Worm (Caenorhabditis elegans) whole organism, mixed stage, embryonic: Measurements from ENCODE around the gene sru-31.
A peak's percentile ranks its signal among the peaks of the same experiment; 100 is the strongest.

Experiments
- M03D4.4 ChIP-seq: sonication (generic microtip); optimal IDR thresholded peaks from 2 replicates; lab custom pipeline; 2017; ENCODE audit warnings: mild to moderate bottlenecking, missing genetic modification characterization, missing compliant biosample characterization
- bed-3 ChIP-seq: fragments of 200-800 bp; sonication (Bioruptor generic); optimal IDR thresholded peaks from 3 replicates; lab custom pipeline; 2018; ENCODE audit warnings: mild to moderate bottlenecking, missing genetic modification characterization, moderate library complexity, missing compliant biosample characterization
- blmp-1 ChIP-seq: fragments of 150-350 bp; optimal IDR thresholded peaks from 2 replicates; lab custom pipeline; 2014; ENCODE audit warnings: missing biosample characterization, missing genetic modification characterization
- ceh-39 ChIP-seq: fragments of 150-350 bp; optimal IDR thresholded peaks from 2 replicates; lab custom pipeline; 2014; ENCODE audit warnings: missing biosample characterization, missing genetic modification characterization
- ceh-43 ChIP-seq: fragments of 200-800 bp; sonication (Bioruptor generic); optimal IDR thresholded peaks from 2 replicates; lab custom pipeline; 2018; ENCODE audit warnings: mild to moderate bottlenecking, missing genetic modification characterization, moderate library complexity, missing compliant biosample characterization
- ceh-83 ChIP-seq: fragments of 200-800 bp; sonication (Bioruptor generic); optimal IDR thresholded peaks from 2 replicates; lab custom pipeline; 2018; ENCODE audit warnings: mild to moderate bottlenecking, missing genetic modification characterization, missing compliant biosample characterization
- ces-1 ChIP-seq: fragments of 150-350 bp; optimal IDR thresholded peaks from 2 replicates; lab custom pipeline; 2014; ENCODE audit warnings: missing biosample characterization, missing genetic modification reagents, missing genetic modification characterization
- cnd-1 ChIP-seq: fragments of 200-800 bp; sonication (Bioruptor generic); optimal IDR thresholded peaks from 2 replicates; lab custom pipeline; 2018; ENCODE audit warnings: mild to moderate bottlenecking, missing genetic modification characterization, missing compliant biosample characterization
- drap-1 ChIP-seq: fragments of 200-800 bp; sonication (Bioruptor generic); optimal IDR thresholded peaks from 3 replicates; lab custom pipeline; 2018; ENCODE audit warnings: mild to moderate bottlenecking, missing genetic modification characterization, missing compliant biosample characterization
- elt-1 ChIP-seq: sonication (generic microtip); optimal IDR thresholded peaks from 2 replicates; lab custom pipeline; 2017; ENCODE audit warnings: missing genetic modification characterization, mild to moderate bottlenecking, missing compliant biosample characterization, antibody characterized with exemption, moderate library complexity, borderline replicate concordance; ENCODE audit not compliant: insufficient read depth
- flh-1 ChIP-seq: fragments of 200-800 bp; sonication (Bioruptor generic); optimal IDR thresholded peaks from 2 replicates; lab custom pipeline; 2018; ENCODE audit warnings: mild to moderate bottlenecking, missing genetic modification characterization, moderate library complexity, missing compliant biosample characterization
- ham-2 ChIP-seq: fragments of 200-800 bp; sonication (Bioruptor generic); optimal IDR thresholded peaks from 2 replicates; lab custom pipeline; 2018; ENCODE audit warnings: mild to moderate bottlenecking, missing genetic modification characterization, missing compliant biosample characterization
- lin-13 ChIP-seq: fragments of 150-350 bp; optimal IDR thresholded peaks from 2 replicates; lab custom pipeline; 2014; ENCODE audit warnings: missing biosample characterization, missing genetic modification characterization
- lsy-2 ChIP-seq: fragments of 150-350 bp; optimal IDR thresholded peaks from 2 replicates; lab custom pipeline; 2014; ENCODE audit warnings: missing biosample characterization, missing genetic modification characterization
- mab-5 ChIP-seq: fragments of 150-350 bp; optimal IDR thresholded peaks from 2 replicates; lab custom pipeline; 2014; ENCODE audit warnings: missing biosample characterization, missing genetic modification characterization
- nhr-237 ChIP-seq: fragments of 150-350 bp; optimal IDR thresholded peaks from 2 replicates; lab custom pipeline; 2014; ENCODE audit warnings: missing biosample characterization, missing genetic modification characterization
- nhr-28 ChIP-seq: fragments of 150-350 bp; optimal IDR thresholded peaks from 2 replicates; lab custom pipeline; 2014; ENCODE audit warnings: missing biosample characterization, missing genetic modification characterization
- pha-4 ChIP-seq: fragments of 150-350 bp; optimal IDR thresholded peaks from 2 replicates; lab custom pipeline; 2018; ENCODE audit warnings: missing biosample characterization, missing genetic modification reagents, missing genetic modification characterization
- snpc-4 ChIP-seq: fragments of 150-350 bp; optimal IDR thresholded peaks from 2 replicates; lab custom pipeline; 2014; ENCODE audit warnings: missing biosample characterization, missing genetic modification characterization
- sptf-1 ChIP-seq: sonication (generic microtip); optimal IDR thresholded peaks from 2 replicates; lab custom pipeline; 2017; ENCODE audit warnings: mild to moderate bottlenecking, missing genetic modification characterization, moderate library complexity, missing compliant biosample characterization
- tbx-8 ChIP-seq: fragments of 200-800 bp; sonication (Bioruptor generic); optimal IDR thresholded peaks from 2 replicates; lab custom pipeline; 2018; ENCODE audit warnings: mild to moderate bottlenecking, missing genetic modification characterization, moderate library complexity, missing compliant biosample characterization
- unc-120 ChIP-seq: sonication (generic microtip); optimal IDR thresholded peaks from 2 replicates; lab custom pipeline; 2017; ENCODE audit warnings: missing genetic modification characterization, missing compliant biosample characterization; ENCODE audit not compliant: poor library complexity, severe bottlenecking
- unc-39 ChIP-seq: fragments of 150-350 bp; optimal IDR thresholded peaks from 2 replicates; lab custom pipeline; 2014; ENCODE audit warnings: missing biosample characterization, missing genetic modification characterization
- unc-62 ChIP-seq: fragments of 150-350 bp; optimal IDR thresholded peaks from 2 replicates; lab custom pipeline; 2014; ENCODE audit warnings: missing biosample characterization, missing genetic modification reagents, missing genetic modification characterization
- zip-8 ChIP-seq: fragments of 150-350 bp; optimal IDR thresholded peaks from 2 replicates; lab custom pipeline; 2014; ENCODE audit warnings: missing biosample characterization, missing genetic modification characterization

sru-31 gene

ce11 chrV:9816390-9816789, at the start of gene sru-31:
Gene sru-31 (plus strand): TSS chrV:9816690.
- no peak for TF ChIP-seq mab-5 (tag; lab: Kevin White, UChicago)
- no peak for TF ChIP-seq lsy-2 (tag; lab: Kevin White, UChicago)
- TF ChIP-seq lin-13 (tag; lab: Kevin White, UChicago): no peak
- no peak for TF ChIP-seq ham-2
- TF ChIP-seq nhr-28 (tag; lab: Kevin White, UChicago): no peak
- no peak for TF ChIP-seq bed-3 (GFP tag; lab: Kevin White, UChicago)
- no peak for TF ChIP-seq pha-4 (tag; lab: Kevin White, UChicago)
- TF ChIP-seq tbx-8 (GFP tag; lab: Kevin White, UChicago): no peak
- no peak for TF ChIP-seq cnd-1
- no peak for TF ChIP-seq elt-1
- TF ChIP-seq nhr-237 (tag; lab: Kevin White, UChicago): no peak
- TF ChIP-seq flh-1 (GFP tag; lab: Kevin White, UChicago): no peak
- TF ChIP-seq ceh-83 (GFP tag; lab: Kevin White, UChicago): no peak
- no peak for TF ChIP-seq ceh-39 (tag; lab: Kevin White, UChicago)
- TF ChIP-seq M03D4.4: no peak
- TF ChIP-seq ces-1 (GFP tag; lab: Kevin White, UChicago): no peak
- no peak for TF ChIP-seq unc-120 (tag; lab: Kevin White, UChicago)

ce11 chrV:9767941-9768340, 48.5 kb upstream of the sru-31 start:
- TF ChIP-seq unc-62 (GFP tag; lab: Kevin White, UChicago) (no peak), zip-8 (tag; lab: Kevin White, UChicago) (peak; percentile 50), ceh-83 (GFP tag; lab: Kevin White, UChicago) (no peak), ces-1 (GFP tag; lab: Kevin White, UChicago) (peak; percentile 100)
- TF ChIP-seq, all 35 proteins: peak for 2

- TF ChIP-seq ces-1 (GFP tag; lab: Kevin White, UChicago) (peak; percentile 100), zip-8 (tag; lab: Kevin White, UChicago) (no peak)
Measured at ce11 chrV:9768828-9769778, 47.4 kb upstream of the sru-31 start, which contains the start of gene unc-42. Gene unc-42 (minus strand): TSS chrV:9769391.

ce11 chrV:9771311-9771710, 45.2 kb upstream of the sru-31 start:
- TF ChIP-seq ceh-43 (GFP tag; lab: Kevin White, UChicago) (no peak), ces-1 (GFP tag; lab: Kevin White, UChicago) (peak; percentile 90), bed-3 (GFP tag; lab: Kevin White, UChicago) (no peak), drap-1 (GFP tag; lab: Kevin White, UChicago) (no peak), nhr-28 (tag; lab: Kevin White, UChicago) (no peak), lin-13 (tag; lab: Kevin White, UChicago) (no peak), blmp-1 (tag; lab: Kevin White, UChicago) (no peak)

- TF ChIP-seq ces-1 (GFP tag; lab: Kevin White, UChicago) (peak; percentile 99), ceh-39 (tag; lab: Kevin White, UChicago) (no peak)
Measured at ce11 chrV:9771970-9772369, 44.5 kb upstream of the sru-31 start, which contains the start of gene F46B6.2. Gene F46B6.2 (plus strand): TSS chrV:9772285.

ce11 chrV:9775734-9776133, 40.8 kb upstream of the sru-31 start, which contains the start of gene F46B6.12:
Gene F46B6.12 (minus strand): TSS chrV:9775834.
- TF ChIP-seq nhr-237 (tag; lab: Kevin White, UChicago) (no peak), sptf-1 (tag; lab: Kevin White, UChicago) (no peak), ham-2 (no peak), snpc-4 (no peak)

ce11 chrV:9777645-9778044, 38.8 kb upstream of the sru-31 start, which contains the start of gene smg-4:
Gene smg-4 (minus strand): TSS chrV:9777745.
- TF ChIP-seq unc-39 (no peak), unc-62 (GFP tag; lab: Kevin White, UChicago) (no peak), nhr-28 (tag; lab: Kevin White, UChicago) (no peak)
